Fruit fly (Drosophila melanogaster) whole organism, embryonic: ENCODE results near the gene janB.

Experiments used
- Blimp-1 ChIP-seq: fragments of 200-800 bp; sonication (Bioruptor generic); optimal IDR thresholded peaks from 3 replicates; lab custom pipeline; 2018; ENCODE audit warnings: missing biosample characterization, missing genetic modification characterization, mild to moderate bottlenecking, moderate library complexity, missing genetic modification reagents
- CG10366 ChIP-seq: fragments of 200-800 bp; sonication (Bioruptor generic); IDR thresholded peaks from 2 replicates; pipeline ENCODE4 v1.3.6; 2022; ENCODE audit warnings: missing biosample characterization, missing genetic modification characterization
- CG10654 ChIP-seq: fragments of 200-800 bp; sonication (Bioruptor generic); optimal IDR thresholded peaks from 2 replicates; lab custom pipeline; 2016; ENCODE audit warnings: missing biosample characterization, missing genetic modification characterization
- CG10979 ChIP-seq: fragments of 200-800 bp; sonication (Bioruptor generic); optimal IDR thresholded peaks from 2 replicates; lab custom pipeline; 2018; ENCODE audit warnings: missing biosample characterization, mild to moderate bottlenecking, missing genetic modification characterization, moderate library complexity
- CG13624 ChIP-seq: fragments of 200-800 bp; sonication (Bioruptor generic); optimal IDR thresholded peaks from 2 replicates; lab custom pipeline; 2016; ENCODE audit warnings: missing biosample characterization, missing genetic modification characterization
- CG15269 ChIP-seq: fragments of 200-800 bp; sonication (Bioruptor generic); optimal IDR thresholded peaks from 2 replicates; lab custom pipeline; 2018; ENCODE audit warnings: missing biosample characterization, mild to moderate bottlenecking, missing genetic modification characterization, moderate library complexity
- CG15479 ChIP-seq: fragments of 200-800 bp; sonication (Bioruptor generic); optimal IDR thresholded peaks from 3 replicates; lab custom pipeline; 2019; ENCODE audit warnings: missing biosample characterization, mild to moderate bottlenecking, missing genetic modification characterization, moderate library complexity
- CG1792 ChIP-seq: fragments of 200-800 bp; sonication (Bioruptor generic); optimal IDR thresholded peaks from 2 replicates; lab custom pipeline; 2016; ENCODE audit warnings: missing biosample characterization, missing genetic modification characterization
- CG3407 ChIP-seq: fragments of 200-800 bp; sonication (Bioruptor generic); optimal IDR thresholded peaks from 2 replicates; lab custom pipeline; 2018; ENCODE audit warnings: missing biosample characterization, mild to moderate bottlenecking, missing genetic modification characterization
- CG34224 ChIP-seq: fragments of 200-800 bp; sonication (Bioruptor generic); IDR thresholded peaks from 3 replicates; pipeline ENCODE4 v1.3.6; 2022; ENCODE audit warnings: missing biosample characterization, missing genetic modification characterization; ENCODE audit not compliant: partially characterized antibody
- CG43689 ChIP-seq: fragments of 200-800 bp; sonication (Bioruptor generic); IDR thresholded peaks from 2 replicates; pipeline ENCODE4 v1.3.6; 2022; ENCODE audit warnings: missing biosample characterization, missing genetic modification characterization
- CG6654 ChIP-seq: fragments of 200-800 bp; sonication (Bioruptor generic); optimal IDR thresholded peaks from 2 replicates; lab custom pipeline; 2017; ENCODE audit warnings: missing biosample characterization, mild to moderate bottlenecking, missing genetic modification characterization
- CG8089 ChIP-seq: fragments of 200-800 bp; sonication (Bioruptor generic); optimal IDR thresholded peaks from 3 replicates; lab custom pipeline; 2016; ENCODE audit warnings: missing biosample characterization, missing genetic modification characterization
- CG9876 ChIP-seq: fragments of 200-800 bp; sonication (Bioruptor generic); optimal IDR thresholded peaks from 2 replicates; lab custom pipeline; 2016; ENCODE audit warnings: missing biosample characterization, missing genetic modification characterization
- CHES-1-like ChIP-seq: fragments of 200-800 bp; sonication (Bioruptor generic); optimal IDR thresholded peaks from 2 replicates; lab custom pipeline; 2016; ENCODE audit warnings: missing biosample characterization, missing genetic modification characterization
- Dll ChIP-seq: fragments of 200-800 bp; sonication (Bioruptor generic); IDR thresholded peaks from 4 replicates; pipeline ENCODE4 v1.3.6; 2022; ENCODE audit warnings: missing biosample characterization, missing genetic modification characterization; ENCODE audit not compliant: partially characterized antibody
- E2f1 ChIP-seq: fragments of 200-800 bp; sonication (Bioruptor generic); IDR thresholded peaks from 2 replicates; pipeline ENCODE4 v1.3.6; 2022; ENCODE audit warnings: missing biosample characterization, missing genetic modification characterization
- Ets65A ChIP-seq: fragments of 200-800 bp; sonication (Bioruptor generic); peaks from one replicate; lab custom pipeline; 2016; ENCODE audit warnings: missing biosample characterization, missing genetic modification characterization
- Ets97D ChIP-seq: fragments of 200-800 bp; sonication (Bioruptor generic); optimal IDR thresholded peaks from 3 replicates; lab custom pipeline; 2016; ENCODE audit warnings: missing biosample characterization, missing genetic modification characterization
- Gug ChIP-seq: fragments of 200-800 bp; sonication (Bioruptor generic); IDR thresholded peaks from 4 replicates; pipeline ENCODE4 v1.3.6; 2022; ENCODE audit warnings: missing biosample characterization, missing genetic modification characterization
- Mrtf ChIP-seq: fragments of 200-800 bp; sonication (Bioruptor generic); IDR thresholded peaks from 3 replicates; pipeline ENCODE4 v1.3.6; 2022; ENCODE audit warnings: missing biosample characterization, missing genetic modification characterization
- Nf-YA ChIP-seq: fragments of 200-800 bp; sonication (Bioruptor generic); IDR thresholded peaks from 2 replicates; pipeline ENCODE4 v1.3.6; 2022; ENCODE audit warnings: missing biosample characterization, missing genetic modification characterization
- Poxn ChIP-seq: fragments of 200-800 bp; sonication (Bioruptor generic); IDR thresholded peaks from 2 replicates; pipeline ENCODE4 v1.3.6; 2022; ENCODE audit warnings: missing biosample characterization, missing genetic modification characterization
- Rx ChIP-seq: fragments of 200-800 bp; sonication (Bioruptor generic); IDR thresholded peaks from 2 replicates; pipeline ENCODE4 v1.3.6; 2022; ENCODE audit warnings: missing biosample characterization, missing genetic modification characterization
- Scr ChIP-seq: fragments of 200-800 bp; sonication (Bioruptor generic); IDR thresholded peaks from 2 replicates; pipeline ENCODE4 v1.3.6; 2022; ENCODE audit warnings: missing biosample characterization, missing genetic modification characterization; ENCODE audit not compliant: partially characterized antibody
- Side ChIP-seq: fragments of 200-800 bp; sonication (Bioruptor generic); optimal IDR thresholded peaks from 2 replicates; lab custom pipeline; 2016; ENCODE audit warnings: missing biosample characterization, missing genetic modification characterization
- Sox100B ChIP-seq: fragments of 200-800 bp; sonication (Bioruptor generic); optimal IDR thresholded peaks from 3 replicates; lab custom pipeline; 2018; ENCODE audit warnings: missing biosample characterization, mild to moderate bottlenecking, missing genetic modification characterization
- Ssrp ChIP-seq: fragments of 200-800 bp; sonication (Bioruptor generic); optimal IDR thresholded peaks from 2 replicates; lab custom pipeline; 2018; ENCODE audit warnings: missing biosample characterization, mild to moderate bottlenecking, missing genetic modification characterization, moderate library complexity
- al ChIP-seq: fragments of 200-800 bp; sonication (Bioruptor generic); IDR thresholded peaks from 2 replicates; pipeline ENCODE4 v1.3.6; 2022; ENCODE audit warnings: missing biosample characterization, missing genetic modification characterization
- btn ChIP-seq: fragments of 200-800 bp; sonication (Bioruptor generic); optimal IDR thresholded peaks from 2 replicates; lab custom pipeline; 2016; ENCODE audit warnings: missing biosample characterization, missing genetic modification characterization
- chm ChIP-seq: fragments of 200-800 bp; sonication (Bioruptor generic); IDR thresholded peaks from 2 replicates; pipeline ENCODE4 v1.3.6; 2022; ENCODE audit warnings: missing biosample characterization, missing genetic modification characterization
- disco-r ChIP-seq: fragments of 200-800 bp; sonication (Bioruptor generic); optimal IDR thresholded peaks from 2 replicates; lab custom pipeline; 2016; ENCODE audit warnings: missing biosample characterization, missing genetic modification characterization
- dpn ChIP-seq, 2 experiments: fragments of 200-800 bp; sonication (Bioruptor generic); optimal IDR thresholded peaks; 3 replicates each; lab custom pipeline; 2016; ENCODE audit warnings: missing biosample characterization in 2 of 2, missing genetic modification characterization in 2 of 2
- fd3F ChIP-seq: fragments of 200-800 bp; sonication (Bioruptor generic); optimal IDR thresholded peaks from 2 replicates; lab custom pipeline; 2018; ENCODE audit warnings: missing biosample characterization, mild to moderate bottlenecking, missing genetic modification characterization, moderate library complexity
- gcm2 ChIP-seq: fragments of 200-800 bp; sonication (Bioruptor generic); optimal IDR thresholded peaks from 2 replicates; lab custom pipeline; 2016; ENCODE audit warnings: missing biosample characterization, missing genetic modification characterization
- gsb-n ChIP-seq: fragments of 200-800 bp; sonication (Bioruptor generic); optimal IDR thresholded peaks from 3 replicates; lab custom pipeline; 2018; ENCODE audit warnings: missing biosample characterization, mild to moderate bottlenecking, missing genetic modification characterization
- h ChIP-seq: fragments of >200 bp; optimal IDR thresholded peaks from 2 replicates; lab custom pipeline; 2017
- hkb ChIP-seq, 2 experiments: fragments of 200-800 bp in 1 of 2; fragments of >200 bp in 1 of 2; sonication (Bioruptor generic) in 1 of 2; IDR thresholded peaks in 1 of 2; optimal IDR thresholded peaks in 1 of 2; 2 replicates each; pipeline versions ENCODE4 v1.3.6 to Lab custom; 2017 to 2022; ENCODE audit warnings: missing biosample characterization in 1 of 2, missing genetic modification characterization in 1 of 2
- lilli ChIP-seq: fragments of 200-800 bp; sonication (Bioruptor generic); optimal IDR thresholded peaks from 3 replicates; lab custom pipeline; 2016; ENCODE audit warnings: missing biosample characterization, missing genetic modification characterization
- mam ChIP-seq: fragments of 200-800 bp; sonication (Bioruptor generic); optimal IDR thresholded peaks from 3 replicates; lab custom pipeline; 2016; ENCODE audit warnings: missing biosample characterization, missing genetic modification characterization
- nerfin-1 ChIP-seq: fragments of 200-800 bp; sonication (Bioruptor generic); optimal IDR thresholded peaks from 3 replicates; lab custom pipeline; 2019; ENCODE audit warnings: missing biosample characterization, mild to moderate bottlenecking, missing genetic modification characterization, moderate library complexity
- onecut ChIP-seq: fragments of 200-800 bp; sonication (Bioruptor generic); IDR thresholded peaks from 2 replicates; pipeline ENCODE4 v1.3.6; 2022; ENCODE audit warnings: missing biosample characterization, missing genetic modification characterization
- pho ChIP-seq: fragments of 200-800 bp; sonication (Bioruptor generic); optimal IDR thresholded peaks from 2 replicates; lab custom pipeline; 2016; ENCODE audit warnings: missing biosample characterization, missing genetic modification characterization
- row ChIP-seq: fragments of 200-800 bp; sonication (Bioruptor generic); IDR thresholded peaks from 3 replicates; pipeline ENCODE4 v1.3.6; 2022; ENCODE audit warnings: missing biosample characterization, missing genetic modification characterization
- sd ChIP-seq: fragments of 200-800 bp; sonication (Bioruptor generic); optimal IDR thresholded peaks from 3 replicates; lab custom pipeline; 2018; ENCODE audit warnings: missing biosample characterization, mild to moderate bottlenecking, missing genetic modification characterization, moderate library complexity
- seq ChIP-seq: fragments of 200-800 bp; sonication (Bioruptor generic); IDR thresholded peaks from 2 replicates; pipeline ENCODE4 v1.3.6; 2022; ENCODE audit warnings: missing biosample characterization, missing genetic modification characterization
- sisA ChIP-seq: fragments of 200-800 bp; sonication (Bioruptor generic); IDR thresholded peaks from 2 replicates; pipeline ENCODE4 v1.3.6; 2022; ENCODE audit warnings: missing biosample characterization, missing genetic modification characterization
- ssp ChIP-seq: fragments of 200-800 bp; sonication (Bioruptor generic); IDR thresholded peaks from 2 replicates; pipeline ENCODE4 v1.3.6; 2022; ENCODE audit warnings: missing biosample characterization, missing genetic modification characterization
- tap ChIP-seq: fragments of 200-800 bp; optimal IDR thresholded peaks from 3 replicates; lab custom pipeline; 2019; ENCODE audit warnings: missing biosample characterization, mild to moderate bottlenecking, missing genetic modification characterization, moderate library complexity
- zfh2 ChIP-seq: fragments of 200-800 bp; sonication (Bioruptor generic); optimal IDR thresholded peaks from 2 replicates; lab custom pipeline; 2016; ENCODE audit warnings: missing biosample characterization, missing genetic modification characterization

Gene janB

dm6 chr3R:29997607-29998236 lies 40.8 kb downstream of the janB start, which contains the start of the genes CG15525 and CG11504 (continued):
- TF ChIP-seq CG3407 (GFP tag; lab: Kevin White, UChicago) (no peak), tap (no peak), Dll (peak; percentile 92), Mrtf (GFP tag; lab: Robert Waterston, UW) (no peak), chm (0 out of 2 replicates have a peak, but pooled peaks have one; percentile 34), nerfin-1 (tag; lab: Kevin White, UChicago) (peak; percentile 46), btn (no peak), CG8089 (GFP tag; lab: Kevin White, UChicago) (peak; percentile 16), CG10979 (tag; lab: Kevin White, UChicago) (peak; percentile 22), Side (GFP tag; lab: Kevin White, UChicago) (no peak), mam (GFP tag; lab: Kevin White, UChicago) (peak; percentile 82), gcm2 (GFP tag; lab: Kevin White, UChicago) (no peak), CG10366 (GFP tag; lab: Robert Waterston, UW) (peak; percentile 54; the same call in 1 of the 2 replicates), Poxn (GFP tag; lab: Robert Waterston, UW) (no peak), Ssrp (tag; lab: Kevin White, UChicago) (peak; percentile 29), CG34224 (GFP tag; lab: Robert Waterston, UW) (peak; percentile 93), CG9876 (GFP tag; lab: Kevin White, UChicago) (no peak), dpn (GFP tag; optimal IDR thresholded peaks at IDR 0.05; lab: Kevin White, UChicago) (peak; percentile 68 to 75), gsb-n (tag; lab: Kevin White, UChicago) (no peak), pho (GFP tag; lab: Kevin White, UChicago) (peak; percentile 49), al (peak; percentile 50), Nf-YA (peak; percentile 43; the same call in 1 of the 2 replicates), CG13624 (GFP tag; lab: Kevin White, UChicago) (peak; percentile 65), seq (peak; percentile 36; the same call in 1 of the 2 replicates), Ets65A (GFP tag; lab: Kevin White, UChicago) (peak; percentile 96), CG15269 (no peak), Blimp-1 (GFP tag; lab: Kevin White, UChicago) (no peak), CG1792 (no peak), CG43689 (no peak), Sox100B (GFP tag; lab: Kevin White, UChicago) (no peak), CHES-1-like (GFP tag; lab: Kevin White, UChicago) (peak; percentile 64), hkb (optimal IDR thresholded peaks at IDR 0.05; lab: Kevin White, UChicago) (no peak), hkb (GFP tag; IDR thresholded peaks at IDR 0.05; lab: Robert Waterston, UW) (no peak), lilli (GFP tag; lab: Kevin White, UChicago) (peak; percentile 68), Rx (0 out of 2 replicates have a peak, but pooled peaks have one; percentile 36), row (peak; percentile 93), Scr (GFP tag; lab: Robert Waterston, UW) (peak; percentile 92), Ets97D (GFP tag; lab: Kevin White, UChicago) (peak; percentile 70), onecut (GFP tag; lab: Robert Waterston, UW) (peak; percentile 60), h (lab: Kevin White, UChicago) (no peak), CG15479 (GFP tag; lab: Kevin White, UChicago) (peak; percentile 79), ssp (GFP tag; lab: Robert Waterston, UW) (peak; percentile 22; the same call in 1 of the 2 replicates), fd3F (GFP tag; lab: Kevin White, UChicago) (peak; percentile 10), CG10654 (peak; percentile 38), sd (tag; lab: Kevin White, UChicago) (no peak), Gug (peak; percentile 75; the same call in 3 of the 4 replicates), sisA (GFP tag; lab: Robert Waterston, UW) (peak; percentile 80), disco-r (GFP tag; lab: Kevin White, UChicago) (no peak), zfh2 (GFP tag; lab: Kevin White, UChicago) (peak; percentile 56), CG6654 (GFP tag; lab: Kevin White, UChicago) (no peak), E2f1 (GFP tag; lab: Robert Waterston, UW) (peak; percentile 56)
